Fruit fly (Drosophila melanogaster) whole organism, embryonic: ENCODE data around the gene Kal1.
A peak's percentile ranks its signal among the peaks of the same experiment; 100 is the strongest.

ENCODE experiments used
- Bdp1 ChIP-seq: fragments of 200-800 bp; sonication (Bioruptor generic); optimal IDR thresholded peaks from 3 replicates; lab custom pipeline; 2016; ENCODE audit warnings: missing biosample characterization, missing genetic modification characterization
- CG11504 ChIP-seq: fragments of 200-800 bp; sonication (Bioruptor generic); optimal IDR thresholded peaks from 3 replicates; lab custom pipeline; 2019; ENCODE audit warnings: missing biosample characterization, mild to moderate bottlenecking, missing genetic modification characterization, moderate library complexity
- CG12236 ChIP-seq: fragments of 200-800 bp; sonication (Bioruptor generic); optimal IDR thresholded peaks from 2 replicates; lab custom pipeline; 2016; ENCODE audit warnings: missing biosample characterization, missing genetic modification characterization
- CG12942 ChIP-seq: fragments of 200-800 bp; sonication (Bioruptor generic); optimal IDR thresholded peaks from 3 replicates; lab custom pipeline; 2016; ENCODE audit warnings: missing biosample characterization, missing genetic modification characterization
- CG13424 ChIP-seq: fragments of 200-800 bp; sonication (Bioruptor generic); optimal IDR thresholded peaks from 2 replicates; lab custom pipeline; 2019; ENCODE audit warnings: missing biosample characterization, mild to moderate bottlenecking, missing genetic modification characterization, moderate library complexity
- CG15269 ChIP-seq: fragments of 200-800 bp; sonication (Bioruptor generic); optimal IDR thresholded peaks from 2 replicates; lab custom pipeline; 2018; ENCODE audit warnings: missing biosample characterization, mild to moderate bottlenecking, missing genetic modification characterization, moderate library complexity
- CG15479 ChIP-seq: fragments of 200-800 bp; sonication (Bioruptor generic); optimal IDR thresholded peaks from 3 replicates; lab custom pipeline; 2019; ENCODE audit warnings: missing biosample characterization, mild to moderate bottlenecking, missing genetic modification characterization, moderate library complexity
- CG17612 ChIP-seq: fragments of 200-800 bp; sonication (Bioruptor generic); IDR thresholded peaks from 2 replicates; pipeline ENCODE4 v1.3.6; 2022; ENCODE audit warnings: missing biosample characterization, missing genetic modification characterization
- CG17802 ChIP-seq: fragments of 200-800 bp; sonication (Bioruptor generic); optimal IDR thresholded peaks from 2 replicates; lab custom pipeline; 2018; ENCODE audit warnings: missing biosample characterization, mild to moderate bottlenecking, missing genetic modification characterization, moderate library complexity
- CG5245 ChIP-seq: fragments of 200-800 bp; sonication (Bioruptor generic); optimal IDR thresholded peaks from 3 replicates; lab custom pipeline; 2016; ENCODE audit warnings: missing biosample characterization, missing genetic modification characterization
- CG6175 ChIP-seq: fragments of 200-800 bp; sonication (Bioruptor generic); IDR thresholded peaks from 3 replicates; pipeline ENCODE4 v1.3.6; 2022; ENCODE audit warnings: missing biosample characterization, missing genetic modification characterization
- CG7839 ChIP-seq: fragments of 200-800 bp; sonication (Bioruptor generic); optimal IDR thresholded peaks from 3 replicates; lab custom pipeline; 2018; ENCODE audit warnings: missing biosample characterization, mild to moderate bottlenecking, missing genetic modification characterization, moderate library complexity
- CG8478 ChIP-seq: fragments of >200 bp; optimal IDR thresholded peaks from 2 replicates; lab custom pipeline; 2018
- CG8924 ChIP-seq: fragments of 200-800 bp; optimal IDR thresholded peaks from 3 replicates; lab custom pipeline; 2019; ENCODE audit warnings: missing biosample characterization, mild to moderate bottlenecking, missing genetic modification characterization, moderate library complexity
- CG9437 ChIP-seq: fragments of 200-800 bp; sonication (Bioruptor generic); optimal IDR thresholded peaks from 2 replicates; lab custom pipeline; 2018; ENCODE audit warnings: missing biosample characterization, mild to moderate bottlenecking, missing genetic modification characterization
- Camta ChIP-seq: fragments of 200-800 bp; sonication (Bioruptor generic); optimal IDR thresholded peaks from 2 replicates; lab custom pipeline; 2016; ENCODE audit warnings: missing biosample characterization, missing genetic modification characterization
- CoRest ChIP-seq: fragments of 200-800 bp; sonication (Bioruptor generic); optimal IDR thresholded peaks from 3 replicates; lab custom pipeline; 2018; ENCODE audit warnings: missing biosample characterization, mild to moderate bottlenecking, missing genetic modification characterization, moderate library complexity
- D ChIP-seq, 2 experiments: fragments of 200-800 bp in 1 of 2; fragments of >200 bp in 1 of 2; sonication (Bioruptor generic) in 1 of 2; optimal IDR thresholded peaks; 2 replicates in 1 of 2; 3 replicates in 1 of 2; lab custom pipeline; 2017; ENCODE audit warnings: mild to moderate bottlenecking in 1 of 2, missing biosample characterization in 1 of 2, missing genetic modification characterization in 1 of 2, missing genetic modification reagents in 1 of 2
- D19B ChIP-seq: fragments of 200-800 bp; sonication (Bioruptor generic); optimal IDR thresholded peaks from 2 replicates; lab custom pipeline; 2017; ENCODE audit warnings: missing biosample characterization, mild to moderate bottlenecking, missing genetic modification characterization
- E2f1 ChIP-seq: fragments of 200-800 bp; sonication (Bioruptor generic); IDR thresholded peaks from 2 replicates; pipeline ENCODE4 v1.3.6; 2022; ENCODE audit warnings: missing biosample characterization, missing genetic modification characterization
- H2.0 ChIP-seq: fragments of 200-800 bp; sonication (Bioruptor generic); IDR thresholded peaks from 2 replicates; pipeline ENCODE4 v1.3.6; 2022; ENCODE audit warnings: missing biosample characterization, missing genetic modification characterization
- HLH54F ChIP-seq: fragments of 200-800 bp; sonication (Bioruptor generic); optimal IDR thresholded peaks from 3 replicates; lab custom pipeline; 2016; ENCODE audit warnings: missing biosample characterization, missing genetic modification characterization
- Hr3 ChIP-seq: fragments of 200-800 bp; sonication (Bioruptor generic); optimal IDR thresholded peaks from 3 replicates; lab custom pipeline; 2016; ENCODE audit warnings: missing biosample characterization, missing genetic modification characterization
- NfI ChIP-seq: fragments of 200-800 bp; sonication (Bioruptor generic); optimal IDR thresholded peaks from 3 replicates; lab custom pipeline; 2018; ENCODE audit warnings: missing biosample characterization, mild to moderate bottlenecking, missing genetic modification characterization, moderate library complexity
- Spps ChIP-seq: fragments of 200-800 bp; sonication (Bioruptor generic); optimal IDR thresholded peaks from 2 replicates; lab custom pipeline; 2018; ENCODE audit warnings: missing biosample characterization, mild to moderate bottlenecking, missing genetic modification characterization
- TFAM ChIP-seq: fragments of 200-800 bp; sonication (Bioruptor generic); optimal IDR thresholded peaks from 2 replicates; lab custom pipeline; 2017; ENCODE audit warnings: missing biosample characterization, missing genetic modification characterization, inconsistent platforms
- Taf1 ChIP-seq: fragments of 200-800 bp; sonication (Bioruptor generic); IDR thresholded peaks from 2 replicates; pipeline ENCODE4 v1.3.6; 2022; ENCODE audit warnings: missing biosample characterization, missing genetic modification characterization
- bowl ChIP-seq: fragments of 200-800 bp; sonication (Bioruptor generic); IDR thresholded peaks from 2 replicates; pipeline ENCODE4 v1.3.6; 2022; ENCODE audit warnings: missing biosample characterization, missing genetic modification characterization
- br ChIP-seq: fragments of >200 bp; optimal IDR thresholded peaks from 2 replicates; lab custom pipeline; 2017
- btn ChIP-seq: fragments of 200-800 bp; sonication (Bioruptor generic); optimal IDR thresholded peaks from 2 replicates; lab custom pipeline; 2016; ENCODE audit warnings: missing biosample characterization, missing genetic modification characterization
- chinmo ChIP-seq: fragments of 200-800 bp; sonication (Bioruptor generic); IDR thresholded peaks from 4 replicates; pipeline ENCODE4 v1.3.6; 2022; ENCODE audit warnings: missing biosample characterization, missing genetic modification characterization; ENCODE audit not compliant: partially characterized antibody
- danr ChIP-seq: fragments of 200-800 bp; sonication (Bioruptor generic); IDR thresholded peaks from 2 replicates; pipeline ENCODE4 v1.3.6; 2022; ENCODE audit warnings: missing biosample characterization, missing genetic modification characterization
- dysf ChIP-seq: fragments of 200-800 bp; sonication (Bioruptor generic); IDR thresholded peaks from 3 replicates; pipeline ENCODE4 v1.3.6; 2022; ENCODE audit warnings: missing biosample characterization, missing genetic modification characterization
- fd3F ChIP-seq: fragments of 200-800 bp; sonication (Bioruptor generic); optimal IDR thresholded peaks from 2 replicates; lab custom pipeline; 2018; ENCODE audit warnings: missing biosample characterization, mild to moderate bottlenecking, missing genetic modification characterization, moderate library complexity
- gsb-n ChIP-seq: fragments of 200-800 bp; sonication (Bioruptor generic); optimal IDR thresholded peaks from 3 replicates; lab custom pipeline; 2018; ENCODE audit warnings: missing biosample characterization, mild to moderate bottlenecking, missing genetic modification characterization
- hb ChIP-seq: fragments of 200-800 bp; sonication (Bioruptor generic); IDR thresholded peaks from 3 replicates; pipeline ENCODE4 v1.3.6; 2022; ENCODE audit warnings: missing biosample characterization, missing genetic modification characterization; ENCODE audit not compliant: partially characterized antibody
- inv ChIP-seq: fragments of 200-800 bp; sonication (Bioruptor generic); IDR thresholded peaks from 2 replicates; pipeline ENCODE4 v1.3.6; 2022; ENCODE audit warnings: missing biosample characterization, missing genetic modification characterization; ENCODE audit not compliant: partially characterized antibody
- kni ChIP-seq: fragments of 200-800 bp; sonication (Bioruptor generic); optimal IDR thresholded peaks from 3 replicates; lab custom pipeline; 2017; ENCODE audit warnings: mild to moderate bottlenecking, missing biosample characterization, missing genetic modification reagents, missing genetic modification characterization
- mld ChIP-seq: fragments of 200-800 bp; sonication (Bioruptor generic); IDR thresholded peaks from 3 replicates; pipeline ENCODE4 v1.3.6; 2022; ENCODE audit warnings: missing biosample characterization, missing genetic modification characterization; ENCODE audit not compliant: partially characterized antibody
- p53 ChIP-seq: fragments of 200-800 bp; sonication (Bioruptor generic); optimal IDR thresholded peaks from 2 replicates; lab custom pipeline; 2016; ENCODE audit warnings: missing biosample characterization, missing genetic modification characterization
- repo ChIP-seq: fragments of 200-800 bp; sonication (Bioruptor generic); optimal IDR thresholded peaks from 2 replicates; lab custom pipeline; 2016; ENCODE audit warnings: missing biosample characterization, missing genetic modification characterization
- row ChIP-seq: fragments of 200-800 bp; sonication (Bioruptor generic); IDR thresholded peaks from 3 replicates; pipeline ENCODE4 v1.3.6; 2022; ENCODE audit warnings: missing biosample characterization, missing genetic modification characterization
- run ChIP-seq: fragments of 200-800 bp; sonication (Bioruptor generic); optimal IDR thresholded peaks from 3 replicates; lab custom pipeline; 2018; ENCODE audit warnings: missing biosample characterization, mild to moderate bottlenecking, missing genetic modification characterization
- salm ChIP-seq: fragments of 200-800 bp; sonication (Bioruptor generic); optimal IDR thresholded peaks from 2 replicates; lab custom pipeline; 2018; ENCODE audit warnings: missing biosample characterization, mild to moderate bottlenecking, missing genetic modification characterization
- sc ChIP-seq, 3 experiments: fragments of >200 bp in 2 of 3; fragments of 200-800 bp in 1 of 3; sonication (Bioruptor generic) in 1 of 3; optimal IDR thresholded peaks; 2 replicates in 2 of 3; 3 replicates in 1 of 3; lab custom pipeline; 2017; ENCODE audit warnings: mild to moderate bottlenecking in 1 of 3, missing biosample characterization in 1 of 3, missing genetic modification characterization in 1 of 3, missing genetic modification reagents in 1 of 3
- tna ChIP-seq: fragments of 200-800 bp; sonication (Bioruptor generic); IDR thresholded peaks from 2 replicates; pipeline ENCODE4 v1.3.6; 2022; ENCODE audit warnings: missing biosample characterization, missing genetic modification characterization; ENCODE audit not compliant: partially characterized antibody
- ttk ChIP-seq: fragments of 200-800 bp; sonication (Bioruptor generic); IDR thresholded peaks from 2 replicates; pipeline ENCODE4 v2.1.2; 2022; ENCODE audit warnings: missing biosample characterization, missing genetic modification characterization
- vnd ChIP-seq: fragments of 200-800 bp; sonication (Bioruptor generic); IDR thresholded peaks from 3 replicates; pipeline ENCODE4 v1.3.6; 2022; ENCODE audit warnings: missing biosample characterization, missing genetic modification characterization; ENCODE audit not compliant: partially characterized antibody
- zen2 ChIP-seq: fragments of 200-800 bp; sonication (Bioruptor generic); IDR thresholded peaks from 3 replicates; pipeline ENCODE4 v1.3.6; 2022; ENCODE audit warnings: missing biosample characterization, missing genetic modification characterization; ENCODE audit not compliant: partially characterized antibody

Kal1 gene

dm6 chr3R:24161173-24161811, 20.1 kb downstream of the Kal1 start, which contains the start of the genes Myo95E and TBC1d7:
Gene Myo95E (minus strand): TSS chr3R:24161498.
Gene TBC1d7 (plus strand): TSS chr3R:24161727.
- TF ChIP-seq Camta (GFP tag; lab: Kevin White, UChicago): peak; percentile 12
- TF ChIP-seq H2.0 (GFP tag; lab: Robert Waterston, UW): peak; percentile 76
- TF ChIP-seq repo (GFP tag; lab: Kevin White, UChicago): peak; percentile 22
- peak; percentile 74 for TF ChIP-seq salm (tag; lab: Kevin White, UChicago)
- peak; percentile 62 for TF ChIP-seq inv (GFP tag; lab: Robert Waterston, UW)
- no peak for TF ChIP-seq CG15479
- no peak for TF ChIP-seq p53
- TF ChIP-seq tna (GFP tag; lab: Robert Waterston, UW): no peak
- TF ChIP-seq ttk: peak; percentile 92
- TF ChIP-seq Taf1 (GFP tag; lab: Robert Waterston, UW): peak; percentile 84
- peak; percentile 93 for TF ChIP-seq E2f1 (GFP tag; lab: Robert Waterston, UW)
- no peak for TF ChIP-seq gsb-n (tag; lab: Kevin White, UChicago)
- TF ChIP-seq CG17802 (tag; lab: Kevin White, UChicago): peak; percentile 38
- peak; percentile 59; the same call in 1 of the 3 replicates for TF ChIP-seq vnd (GFP tag; lab: Robert Waterston, UW)
- peak; percentile 67 for TF ChIP-seq Spps (tag; lab: Kevin White, UChicago)
- TF ChIP-seq CG6175 (GFP tag; lab: Robert Waterston, UW): peak; percentile 72
- TF ChIP-seq CG7839 (tag; lab: Kevin White, UChicago): peak; percentile 92
- peak; percentile 81 for TF ChIP-seq fd3F (GFP tag; lab: Kevin White, UChicago)
- TF ChIP-seq CG5245 (GFP tag; lab: Kevin White, UChicago): peak; percentile 71
- TF ChIP-seq CG15269: peak; percentile 91
- no peak for TF ChIP-seq TFAM (GFP tag; lab: Kevin White, UChicago)
- TF ChIP-seq kni: no peak
- TF ChIP-seq sc (optimal IDR thresholded peaks at IDR 0.05; lab: Kevin White, UChicago): no peak
- peak; percentile 71 for TF ChIP-seq sc (GFP tag; optimal IDR thresholded peaks at IDR 0.05; lab: Kevin White, UChicago)
- peak; percentile 81 for TF ChIP-seq CG9437 (GFP tag; lab: Kevin White, UChicago)
- no peak for TF ChIP-seq btn
- TF ChIP-seq mld: no peak
- no peak for TF ChIP-seq CG11504 (tag; lab: Kevin White, UChicago)
- TF ChIP-seq zen2 (GFP tag; lab: Robert Waterston, UW): no peak; the same call in 2 of the 3 replicates
- TF ChIP-seq CG8924: peak; percentile 91
- TF ChIP-seq bowl: peak; percentile 79
- no peak for TF ChIP-seq CG8478 (lab: Kevin White, UChicago)
- no peak for TF ChIP-seq chinmo (GFP tag; lab: Robert Waterston, UW)
- TF ChIP-seq dysf (GFP tag; lab: Robert Waterston, UW): peak; percentile 95
- TF ChIP-seq CG12942: peak; percentile 78
- TF ChIP-seq Bdp1 (GFP tag; lab: Kevin White, UChicago): no peak
- no peak for TF ChIP-seq CG12236 (GFP tag; lab: Kevin White, UChicago)
- peak; percentile 65; the same call in 1 of the 2 replicates for TF ChIP-seq CG17612 (GFP tag; lab: Robert Waterston, UW)
- TF ChIP-seq CG13424 (tag; lab: Kevin White, UChicago): peak; percentile 90
- TF ChIP-seq row (GFP tag; lab: Robert Waterston, UW): peak; percentile 99
- peak; percentile 33 for TF ChIP-seq HLH54F
- TF ChIP-seq D19B (GFP tag; lab: Kevin White, UChicago): peak; percentile 98
- peak; percentile 93 for TF ChIP-seq CoRest (tag; lab: Kevin White, UChicago)
- TF ChIP-seq D (optimal IDR thresholded peaks at IDR 0.05; lab: Kevin White, UChicago): no peak
- TF ChIP-seq D (GFP tag; optimal IDR thresholded peaks at IDR 0.05; lab: Kevin White, UChicago): peak; percentile 74
- peak; percentile 86 for TF ChIP-seq NfI
- peak; percentile 72 for TF ChIP-seq run (tag; lab: Kevin White, UChicago)
- TF ChIP-seq Hr3: peak; percentile 90
- no peak for TF ChIP-seq hb (GFP tag; lab: Robert Waterston, UW)
- no peak for TF ChIP-seq br (lab: Kevin White, UChicago)
- peak; percentile 95 for TF ChIP-seq danr (GFP tag; lab: Robert Waterston, UW)
